Fruit fly (Drosophila melanogaster): ENCODE data around the gene cona.

Gene cona

dm6 chr3R:18404713-18405112 is 19.1 kb downstream of the cona start, which contains the start of gene CG7685 (continued):
- TF ChIP-seq CG15073 (GFP tag; optimal IDR thresholded peaks at IDR 0.05) (no peak), CG12104 (GFP tag; optimal IDR thresholded peaks at IDR 0.05) (peak; percentile 57), sr (GFP tag; IDR thresholded peaks at IDR 0.05) (no peak), twi (tag; optimal IDR thresholded peaks at IDR 0.05) (peak; percentile 30), Spps (tag; optimal IDR thresholded peaks at IDR 0.05) (no peak), CG4404 (GFP tag; IDR thresholded peaks at IDR 0.05) (no peak), esg (GFP tag; conservative IDR thresholded peaks at IDR 0.05) (no peak), dpn (GFP tag; optimal IDR thresholded peaks at IDR 0.05) (peak; percentile 65 to 66), Camta (GFP tag; optimal IDR thresholded peaks at IDR 0.05) (peak; percentile 48), CG7987 (GFP tag; optimal IDR thresholded peaks at IDR 0.05) (peak; percentile 77), grau (tag; optimal IDR thresholded peaks at IDR 0.05) (peak; percentile 72), abd-A (tag; optimal IDR thresholded peaks at IDR 0.05) (no peak), CG12942 (GFP tag; optimal IDR thresholded peaks at IDR 0.05) (peak; percentile 43), CG6689 (GFP tag; IDR thresholded peaks at IDR 0.05) (peak; percentile 49; the same call in 1 of the 2 replicates), run (tag; optimal IDR thresholded peaks at IDR 0.05) (no peak), Dad (GFP tag; optimal IDR thresholded peaks at IDR 0.05) (peak; percentile 50), gem (tag; optimal IDR thresholded peaks at IDR 0.05) (peak; percentile 72), bcd (GFP tag; optimal IDR thresholded peaks at IDR 0.05) (peak; percentile 36), bowl (GFP tag; IDR thresholded peaks at IDR 0.05) (no peak), Opbp (GFP tag; IDR thresholded peaks at IDR 0.05; ENCODE audit: partially characterized antibody) (0 out of 3 replicates have a peak, but pooled peaks have one; percentile 6), Dbx (GFP tag; IDR thresholded peaks at IDR 0.05) (peak; percentile 60; the same call in 1 of the 3 replicates), D19B (GFP tag; optimal IDR thresholded peaks at IDR 0.05) (peak; percentile 10), CG4328 (GFP tag; optimal IDR thresholded peaks at IDR 0.05) (peak; percentile 55), HmgD (GFP tag; optimal IDR thresholded peaks at IDR 0.05) (peak; percentile 56), Usf (GFP tag; optimal IDR thresholded peaks at IDR 0.05) (no peak), PHDP (tag; optimal IDR thresholded peaks at IDR 0.05) (peak; percentile 76), CG6683 (GFP tag; optimal IDR thresholded peaks at IDR 0.05) (peak; percentile 10), CG11560 (tag; IDR thresholded peaks at IDR 0.05) (no peak), ase (GFP tag; IDR thresholded peaks at IDR 0.05) (no peak), CG11723 (GFP tag; optimal IDR thresholded peaks at IDR 0.05) (no peak), insv (GFP tag; optimal IDR thresholded peaks at IDR 0.05) (peak in 1 of 2 experiments; percentile 29), Hr3 (GFP tag; optimal IDR thresholded peaks at IDR 0.05) (peak; percentile 52), CG12071 (GFP tag; optimal IDR thresholded peaks at IDR 0.05) (peak; percentile 45), rib (GFP tag; IDR thresholded peaks at IDR 0.05) (0 out of 2 replicates have a peak, but pooled peaks have one; percentile 11), CG13775 (GFP tag; optimal IDR thresholded peaks at IDR 0.05) (peak; percentile 53), z (GFP tag; IDR thresholded peaks at IDR 0.05) (no peak), stc (GFP tag; IDR thresholded peaks at IDR 0.05) (peak; percentile 8; the same call in 1 of the 2 replicates), CG33213 (GFP tag; optimal IDR thresholded peaks at IDR 0.05) (peak; percentile 79), CG10462 (GFP tag; optimal IDR thresholded peaks at IDR 0.05) (no peak), YL-1 (GFP tag; optimal IDR thresholded peaks at IDR 0.05) (peak; percentile 84), org-1 (GFP tag; optimal IDR thresholded peaks at IDR 0.05) (peak; percentile 56), yki (optimal IDR thresholded peaks at IDR 0.05) (no peak), H2.0 (GFP tag; IDR thresholded peaks at IDR 0.05) (0 out of 2 replicates have a peak, but pooled peaks have one; percentile 46), CG14667 (GFP tag; IDR thresholded peaks at IDR 0.05) (no peak), Oaz (GFP tag; IDR thresholded peaks at IDR 0.05) (no peak), CG7786 (GFP tag; optimal IDR thresholded peaks at IDR 0.05) (peak; percentile 53), hbn (GFP tag; IDR thresholded peaks at IDR 0.05; ENCODE audit: partially characterized antibody) (no peak), gfzf (GFP tag; optimal IDR thresholded peaks at IDR 0.05) (peak; percentile 22), CG3726 (GFP tag; IDR thresholded peaks at IDR 0.05) (no peak), Hey (tag; optimal IDR thresholded peaks at IDR 0.05) (peak; percentile 5), Side (GFP tag; optimal IDR thresholded peaks at IDR 0.05) (peak; percentile 62), CG4707 (GFP tag; optimal IDR thresholded peaks at IDR 0.05) (peak; percentile 27)
